Worm (Caenorhabditis elegans): ENCODE data around the gene glct-6.

Gene glct-6

ce11 chrIV:3840480-3840879 lies 56.5 kb downstream of the glct-6 start:
- TF ChIP-seq snpc-4 (tag; optimal IDR thresholded peaks at IDR 0.05) (no peak), pqm-1 (tag; optimal IDR thresholded peaks at IDR 0.05) (no peak), ceh-20 (GFP tag; IDR thresholded peaks at IDR 0.05) (no peak), zag-1 (tag; optimal IDR thresholded peaks at IDR 0.05) (no peak), cey-2 (tag; optimal IDR thresholded peaks at IDR 0.05; ENCODE audit: borderline replicate concordance, insufficient read depth) (no peak)

ce11 chrIV:3841607-3842006 lies 57.6 kb downstream of the glct-6 start:
- no peak for TF ChIP-seq mxl-2 (GFP tag; conservative IDR thresholded peaks at IDR 0.05)
- no peak for TF ChIP-seq unc-39 (tag; optimal IDR thresholded peaks at IDR 0.05)
- TF ChIP-seq ces-1 (GFP tag; optimal IDR thresholded peaks at IDR 0.05): no peak
- TF ChIP-seq tra-1 (GFP tag; IDR thresholded peaks at IDR 0.05): no peak
- no peak for TF ChIP-seq spr-1 (tag; optimal IDR thresholded peaks at IDR 0.05)
- TF ChIP-seq nhr-48 (tag; optimal IDR thresholded peaks at IDR 0.05): no peak
- TF ChIP-seq nhr-10 (tag; optimal IDR thresholded peaks at IDR 0.05): no peak
- TF ChIP-seq nhr-76 (tag; optimal IDR thresholded peaks at IDR 0.05): no peak
- no peak for TF ChIP-seq lin-39 (tag; optimal IDR thresholded peaks at IDR 0.05)

DNA sequence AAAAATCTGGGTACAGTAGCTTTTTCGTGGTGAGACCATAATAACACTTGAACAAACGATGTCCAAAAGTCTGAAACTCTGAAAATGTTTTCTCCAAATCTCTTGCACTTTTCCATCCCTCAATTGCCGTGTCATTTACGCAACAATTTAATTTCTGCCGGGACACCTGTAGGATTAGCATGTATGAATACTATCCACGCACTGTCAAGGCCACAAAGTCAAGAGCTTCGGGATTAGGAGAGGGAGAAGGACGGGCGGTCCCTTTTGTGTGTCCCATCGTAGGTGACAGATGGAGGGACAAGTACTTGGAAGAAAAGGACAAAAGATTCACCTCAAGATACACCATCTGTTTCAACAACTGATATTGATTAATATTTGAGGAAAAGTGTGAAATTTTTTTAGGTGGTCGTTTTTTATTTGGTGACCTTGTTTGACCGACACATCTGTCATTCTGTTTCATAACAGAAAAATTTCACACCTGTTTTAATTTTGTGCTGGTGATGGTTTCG lies 59.1 kb downstream of the glct-6 start:
- TF ChIP-seq F49E8.2 (tag; optimal IDR thresholded peaks at IDR 0.05; ENCODE audit: borderline replicate concordance) (no peak), nhr-11 (tag; optimal IDR thresholded peaks at IDR 0.05) (no peak), egl-43 (GFP tag; IDR thresholded peaks at IDR 0.05) (no peak), zfp-3 (GFP tag; conservative IDR thresholded peaks at IDR 0.05) (no peak), sdz-12 (GFP tag; optimal IDR thresholded peaks at IDR 0.05) (no peak), ces-1 (GFP tag; optimal IDR thresholded peaks at IDR 0.05) (no peak), daf-19 (GFP tag; conservative IDR thresholded peaks at IDR 0.05) (no peak), lsy-2 (tag; optimal IDR thresholded peaks at IDR 0.05) (no peak), ceh-32 (tag; optimal IDR thresholded peaks at IDR 0.05; ENCODE audit: poor library complexity) (no peak)
